Worm (Caenorhabditis elegans): Measurements from ENCODE around the gene acc-3.

DNA sequence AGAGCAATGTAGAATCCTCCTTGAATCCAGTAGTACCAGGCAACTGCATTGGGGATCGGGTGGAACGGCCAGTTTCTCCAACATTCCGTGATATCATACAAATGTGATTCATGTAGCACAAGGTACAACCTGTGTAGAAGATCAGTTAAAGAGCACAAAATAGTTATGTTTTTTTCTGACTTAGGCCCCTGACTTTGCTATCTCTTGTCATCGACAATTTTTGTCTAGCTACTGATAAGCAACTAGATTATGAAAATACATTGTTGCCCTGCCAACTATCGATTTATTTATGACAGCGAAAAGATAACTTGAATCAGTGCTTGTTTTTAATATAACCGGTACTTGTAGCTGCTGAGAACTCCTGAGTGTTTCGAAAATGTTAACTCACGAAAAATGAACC lies 29.0 kb downstream of the acc-3 start:
- no peak for TF ChIP-seq snpc-4 (tag; optimal IDR thresholded peaks at IDR 0.05)
- no peak for TF ChIP-seq elt-3 (tag; optimal IDR thresholded peaks at IDR 0.05)

All from whole organism, L2 larva.